Fruit fly (Drosophila melanogaster) S2 (cell line): ENCODE results near the gene CAH6.

ENCODE experiments used
- CG8478 ChIP-seq: fragments of >200 bp; optimal IDR thresholded peaks from 2 replicates; lab custom pipeline; 2018
- CTCF ChIP-seq, 2 experiments: fragments of >200 bp; optimal IDR thresholded peaks; 2 replicates each; lab custom pipeline; 2018

DNA sequence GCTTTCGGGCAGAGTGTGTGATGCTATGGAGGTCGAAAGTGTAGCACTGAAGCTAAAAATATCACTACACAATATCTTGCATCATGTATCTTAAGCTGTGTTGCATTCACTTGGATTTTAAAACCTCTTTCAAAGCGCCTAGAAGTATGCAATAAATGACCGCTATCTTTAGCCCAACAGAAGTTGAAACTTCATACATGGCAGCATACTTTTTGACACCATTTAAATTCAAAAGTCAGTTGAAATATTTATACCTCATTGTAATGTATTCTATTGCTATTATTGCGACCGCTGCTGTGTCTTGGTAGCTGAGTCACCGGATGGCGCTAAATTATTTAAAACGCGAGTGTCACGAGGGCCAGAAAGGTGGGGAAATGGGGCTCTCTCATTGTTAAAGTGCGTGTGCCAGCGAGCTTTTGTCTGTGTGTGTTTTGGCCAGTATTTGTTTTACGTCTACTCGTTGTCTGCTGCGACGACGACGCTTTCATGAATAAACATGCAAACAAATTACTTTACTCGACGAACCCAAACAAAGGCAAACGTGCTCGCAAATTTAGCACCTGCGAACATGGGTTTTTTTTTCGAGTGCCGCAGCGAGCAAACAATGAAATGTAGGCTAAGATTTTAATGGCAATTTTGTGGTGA lies 13.5 kb downstream of the CAH6 start:
- TF ChIP-seq CTCF (optimal IDR thresholded peaks at IDR 0.05; lab: Kevin White, UChicago), result no peak
- TF ChIP-seq CG8478, result no peak
